Worm (Caenorhabditis elegans) whole organism, late embryonic: ENCODE results near the gene mlc-2.

Source experiments
- C38D4.7 ChIP-seq: fragments of 200-800 bp; sonication (Bioruptor generic); optimal IDR thresholded peaks from 2 replicates; lab custom pipeline; 2018; ENCODE audit warnings: mild to moderate bottlenecking, missing genetic modification characterization, moderate library complexity, missing compliant biosample characterization
- K02D7.2 ChIP-seq: sonication (generic microtip); optimal IDR thresholded peaks from 2 replicates; lab custom pipeline; 2017; ENCODE audit warnings: mild to moderate bottlenecking, missing genetic modification characterization, missing compliant biosample characterization
- K09A11.1 ChIP-seq: sonication (generic microtip); optimal IDR thresholded peaks from 2 replicates; lab custom pipeline; 2017; ENCODE audit warnings: antibody characterized with exemption, mild to moderate bottlenecking, missing genetic modification characterization, missing compliant biosample characterization; ENCODE audit not compliant: insufficient read depth
- ceh-31 ChIP-seq: sonication (generic microtip); optimal IDR thresholded peaks from 2 replicates; lab custom pipeline; 2016; ENCODE audit warnings: missing genetic modification characterization, missing compliant biosample characterization
- ceh-34 ChIP-seq: sonication (generic microtip); optimal IDR thresholded peaks from 2 replicates; lab custom pipeline; 2016; ENCODE audit warnings: mild to moderate bottlenecking, missing genetic modification characterization, missing compliant biosample characterization
- dve-1 ChIP-seq: sonication (generic microtip); optimal IDR thresholded peaks from 2 replicates; lab custom pipeline; 2017; ENCODE audit warnings: antibody characterized with exemption, mild to moderate bottlenecking, missing genetic modification characterization, missing compliant biosample characterization
- eyg-1 ChIP-seq: sonication (generic microtip); optimal IDR thresholded peaks from 2 replicates; lab custom pipeline; 2016; ENCODE audit warnings: missing genotype, missing genetic modification characterization, missing compliant biosample characterization
- fkh-10 ChIP-seq: fragments of 150-350 bp; optimal IDR thresholded peaks from 2 replicates; lab custom pipeline; 2014; ENCODE audit warnings: missing biosample characterization, missing genetic modification reagents, missing genetic modification characterization
- tbx-2 ChIP-seq: sonication (generic microtip); optimal IDR thresholded peaks from 2 replicates; lab custom pipeline; 2016; ENCODE audit warnings: missing genetic modification characterization, missing compliant biosample characterization
- ttx-3 ChIP-seq: sonication (generic microtip); optimal IDR thresholded peaks from 2 replicates; lab custom pipeline; 2016; ENCODE audit warnings: missing genetic modification reagents, missing genetic modification characterization, missing compliant biosample characterization

Gene mlc-2

ce11 chrX:17408855-17409254, 47.5 kb downstream of the mlc-2 start:
- TF ChIP-seq dve-1 (tag; lab: Kevin White, UChicago) = no peak
- no peak for TF ChIP-seq C38D4.7
- TF ChIP-seq K09A11.1 (tag; lab: Kevin White, UChicago) = no peak
- no peak for TF ChIP-seq eyg-1 (tag; lab: Kevin White, UChicago)
- TF ChIP-seq fkh-10 (GFP tag; lab: Kevin White, UChicago) = no peak
- no peak for TF ChIP-seq ttx-3
- TF ChIP-seq ceh-34 (tag; lab: Kevin White, UChicago) = no peak
- TF ChIP-seq ceh-31 = no peak
- TF ChIP-seq tbx-2 (tag; lab: Kevin White, UChicago) = no peak
- no peak for TF ChIP-seq K02D7.2 (tag; lab: Kevin White, UChicago)
